Worm (Caenorhabditis elegans): ENCODE measurements around the gene C55A6.6.

C55A6.6 gene

DNA sequence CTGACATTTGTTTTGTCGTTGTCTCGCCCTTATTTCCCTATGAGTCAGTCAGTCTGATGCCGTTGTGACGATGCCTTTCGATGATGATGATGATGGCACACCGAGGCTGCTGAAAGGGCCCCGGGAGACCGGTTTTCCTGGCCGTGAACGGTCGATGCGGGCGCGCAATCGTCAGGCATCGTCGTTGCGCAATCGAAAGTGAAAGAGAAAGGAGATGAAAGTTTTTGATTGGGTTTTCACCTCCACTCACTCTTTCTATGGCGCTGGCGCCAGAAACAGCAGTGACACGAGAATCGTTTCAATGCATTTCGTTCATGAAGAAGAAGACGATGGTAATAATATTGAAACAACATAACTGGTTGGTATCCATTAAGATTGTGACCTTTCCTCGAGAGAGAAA is 18.4 kb upstream of the C55A6.6 start:
- TF ChIP-seq dao-5 (tag; optimal IDR thresholded peaks at IDR 0.05) (no peak), him-1 (tag; optimal IDR thresholded peaks at IDR 0.05) (no peak), W03F9.2 (tag; optimal IDR thresholded peaks at IDR 0.05) (no peak)

ce11 chrV:11532535-11532853 is 18.0 kb upstream of the C55A6.6 start:
- TF ChIP-seq dao-5 (tag; optimal IDR thresholded peaks at IDR 0.05), result no peak
- no peak for TF ChIP-seq him-1 (tag; optimal IDR thresholded peaks at IDR 0.05)
- no peak for TF ChIP-seq W03F9.2 (tag; optimal IDR thresholded peaks at IDR 0.05)

- TF ChIP-seq him-1 (tag; optimal IDR thresholded peaks at IDR 0.05), result no peak
- TF ChIP-seq dao-5 (tag; optimal IDR thresholded peaks at IDR 0.05), result peak; percentile 43
- TF ChIP-seq W03F9.2 (tag; optimal IDR thresholded peaks at IDR 0.05), result peak; percentile 23
Observed at ce11 chrV:11531831-11532534, 17.4 kb upstream of the C55A6.6 start.

- TF ChIP-seq dao-5 (tag; optimal IDR thresholded peaks at IDR 0.05) (no peak), W03F9.2 (tag; optimal IDR thresholded peaks at IDR 0.05) (no peak), him-1 (tag; optimal IDR thresholded peaks at IDR 0.05) (no peak)
Observed at ce11 chrV:11531100-11531499, 16.6 kb upstream of the C55A6.6 start.

ce11 chrV:11529541-11529940 is 15.0 kb upstream of the C55A6.6 start:
- TF ChIP-seq him-1 (tag; optimal IDR thresholded peaks at IDR 0.05), result no peak
- TF ChIP-seq dao-5 (tag; optimal IDR thresholded peaks at IDR 0.05), result no peak
- no peak for TF ChIP-seq W03F9.2 (tag; optimal IDR thresholded peaks at IDR 0.05)

DNA sequence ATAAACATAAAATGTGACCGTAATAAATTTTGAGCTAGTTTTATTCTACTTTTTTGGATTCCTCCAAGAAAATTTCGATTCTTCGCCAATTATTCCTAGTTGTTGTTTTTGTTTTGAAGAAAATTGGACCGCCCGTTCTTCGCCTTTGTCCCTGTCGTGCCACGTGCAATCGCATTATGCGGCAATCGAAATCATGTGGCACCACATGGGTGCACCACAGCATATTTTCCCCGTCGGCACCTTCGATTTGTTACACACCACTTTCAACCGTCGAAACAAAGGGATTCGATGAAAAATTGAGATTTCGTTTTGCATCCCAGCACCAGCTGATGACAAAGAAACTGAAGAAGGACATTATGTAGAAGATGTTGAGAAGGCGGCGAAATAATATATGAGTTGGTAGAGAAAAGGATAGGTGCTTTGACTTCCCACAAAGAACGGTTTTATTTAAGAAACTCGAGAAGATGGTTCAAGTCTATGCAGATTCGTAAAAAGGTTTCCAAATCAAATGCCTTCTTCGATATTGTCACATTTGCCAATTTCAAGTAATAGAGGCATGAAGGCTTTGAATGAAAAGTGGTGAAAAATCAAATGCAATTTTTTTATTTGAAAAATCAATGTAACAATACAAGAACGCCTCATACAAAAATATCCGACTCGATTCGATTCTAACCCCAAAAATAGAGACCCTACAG is 14.2 kb upstream of the C55A6.6 start:
- TF ChIP-seq W03F9.2 (tag; optimal IDR thresholded peaks at IDR 0.05), result no peak
- TF ChIP-seq dao-5 (tag; optimal IDR thresholded peaks at IDR 0.05), result no peak
- no peak for TF ChIP-seq him-1 (tag; optimal IDR thresholded peaks at IDR 0.05)

- TF ChIP-seq W03F9.2 (tag; optimal IDR thresholded peaks at IDR 0.05) (no peak), him-1 (tag; optimal IDR thresholded peaks at IDR 0.05) (no peak), dao-5 (tag; optimal IDR thresholded peaks at IDR 0.05) (no peak)
Observed at ce11 chrV:11527531-11527930, 13.0 kb upstream of the C55A6.6 start, which contains the start of gene ccch-1. ccch-1 (plus strand) TSS chrV:11527831.

ce11 chrV:11526927-11527491 is 12.5 kb upstream of the C55A6.6 start:
- TF ChIP-seq dao-5 (tag; optimal IDR thresholded peaks at IDR 0.05) (no peak), W03F9.2 (tag; optimal IDR thresholded peaks at IDR 0.05) (no peak), him-1 (tag; optimal IDR thresholded peaks at IDR 0.05) (no peak)

DNA sequence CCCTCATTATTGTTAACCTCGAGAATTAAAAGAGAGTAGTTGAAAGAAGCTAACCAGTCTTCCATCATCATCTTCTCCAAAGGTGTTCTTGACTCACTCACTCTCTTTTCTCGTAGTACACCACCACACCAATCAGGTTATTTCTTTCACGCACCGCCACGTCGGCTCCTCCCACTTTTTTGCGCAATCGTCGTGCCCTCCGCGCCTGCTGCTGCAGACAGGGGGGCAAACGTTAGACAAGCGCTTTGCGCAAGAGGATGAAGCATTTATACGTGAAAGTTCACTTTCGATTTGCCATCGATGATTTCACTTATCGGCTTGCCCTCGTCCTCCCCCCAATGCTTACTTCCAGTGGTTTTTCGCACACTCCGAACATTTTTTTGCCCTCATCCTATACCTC is 10.8 kb upstream of the C55A6.6 start:
- TF ChIP-seq him-1 (tag; optimal IDR thresholded peaks at IDR 0.05) (no peak), dao-5 (tag; optimal IDR thresholded peaks at IDR 0.05) (no peak), W03F9.2 (tag; optimal IDR thresholded peaks at IDR 0.05) (no peak)

- TF ChIP-seq him-1 (tag; optimal IDR thresholded peaks at IDR 0.05) (peak; percentile 12), dao-5 (tag; optimal IDR thresholded peaks at IDR 0.05) (no peak), W03F9.2 (tag; optimal IDR thresholded peaks at IDR 0.05) (peak; percentile 85)
Observed at ce11 chrV:11521448-11521847, 6.9 kb upstream of the C55A6.6 start, which contains the start of gene pafo-1. pafo-1 (plus strand) TSS chrV:11521703.

DNA sequence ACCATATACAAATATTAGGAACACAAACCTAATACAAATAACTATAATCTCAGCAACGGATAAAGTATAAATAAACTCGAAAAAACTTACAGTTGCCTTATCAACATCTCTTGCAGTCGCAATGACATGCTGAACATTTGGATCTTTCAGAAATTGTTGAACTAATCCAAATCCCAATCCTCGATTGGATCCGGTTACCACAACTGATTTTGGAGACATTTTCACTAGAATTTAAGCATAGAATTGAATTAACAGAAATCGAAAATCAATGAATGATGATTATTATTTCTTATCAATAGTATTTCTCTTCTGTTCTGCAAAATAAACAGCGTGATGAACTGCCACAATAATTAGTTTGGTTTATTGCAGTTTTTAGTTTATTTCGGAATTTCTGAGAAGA is 5.7 kb upstream of the C55A6.6 start, which contains the start of the genes C55A6.11 and C55A6.7:
Gene C55A6.11 (plus strand): TSS at position 301 of the 400 bp plus-strand sequence.
Gene C55A6.7 (minus strand): TSS at position 316 of the 400 bp plus-strand sequence.
- TF ChIP-seq him-1 (tag; optimal IDR thresholded peaks at IDR 0.05), result no peak
- no peak for TF ChIP-seq W03F9.2 (tag; optimal IDR thresholded peaks at IDR 0.05)
- TF ChIP-seq dao-5 (tag; optimal IDR thresholded peaks at IDR 0.05), result no peak

DNA sequence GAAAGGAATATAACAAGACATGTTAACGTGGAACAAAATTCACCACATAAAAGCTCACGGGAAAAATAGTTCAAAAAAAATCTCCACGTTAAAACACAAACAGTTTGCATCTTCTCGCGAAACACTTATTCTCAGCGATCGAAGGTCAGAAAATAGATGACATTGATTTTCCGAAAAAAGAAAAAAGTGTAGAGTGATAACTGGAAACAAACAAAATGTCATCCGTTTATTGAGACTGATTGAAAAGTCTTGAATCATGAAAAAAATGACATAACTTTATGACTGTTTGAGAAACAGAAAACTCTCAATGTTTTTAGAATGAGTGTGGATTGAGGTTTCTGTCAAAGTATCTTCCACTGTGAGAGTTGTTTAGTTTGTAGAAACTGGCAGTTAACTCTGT is 3.3 kb upstream of the C55A6.6 start, which contains the start of gene C55A6.4:
Gene C55A6.4 (minus strand): TSS at position 101 of the 400 bp plus-strand sequence.
- TF ChIP-seq him-1 (tag; optimal IDR thresholded peaks at IDR 0.05), result no peak
- TF ChIP-seq dao-5 (tag; optimal IDR thresholded peaks at IDR 0.05), result no peak
- TF ChIP-seq W03F9.2 (tag; optimal IDR thresholded peaks at IDR 0.05), result no peak

DNA sequence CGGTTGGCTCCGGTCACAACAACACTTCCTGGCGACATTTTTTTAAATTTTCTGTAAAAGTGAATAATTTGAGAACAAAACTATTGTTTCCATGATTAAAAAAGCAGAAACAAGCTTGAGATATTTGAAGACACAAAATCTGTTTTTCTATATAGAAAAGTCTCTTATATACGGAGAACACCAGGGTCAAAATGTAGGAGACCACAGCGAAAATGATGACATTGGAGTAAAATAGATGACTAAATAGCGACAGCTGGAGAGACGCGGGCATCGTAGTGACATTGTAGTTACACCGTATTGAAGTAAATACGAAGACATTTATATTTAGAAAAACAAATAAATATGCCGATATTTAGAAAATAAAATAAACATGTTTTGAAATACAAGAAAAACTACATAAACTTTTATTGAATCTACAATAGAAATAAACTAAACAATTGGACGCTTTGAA is 1.6 kb upstream of the C55A6.6 start, which contains the start of gene sdz-8:
Gene sdz-8 (minus strand): TSS at position 51 of the 451 bp plus-strand sequence.
- TF ChIP-seq him-1 (tag; optimal IDR thresholded peaks at IDR 0.05), result no peak
- TF ChIP-seq dao-5 (tag; optimal IDR thresholded peaks at IDR 0.05), result no peak
- no peak for TF ChIP-seq W03F9.2 (tag; optimal IDR thresholded peaks at IDR 0.05)

DNA sequence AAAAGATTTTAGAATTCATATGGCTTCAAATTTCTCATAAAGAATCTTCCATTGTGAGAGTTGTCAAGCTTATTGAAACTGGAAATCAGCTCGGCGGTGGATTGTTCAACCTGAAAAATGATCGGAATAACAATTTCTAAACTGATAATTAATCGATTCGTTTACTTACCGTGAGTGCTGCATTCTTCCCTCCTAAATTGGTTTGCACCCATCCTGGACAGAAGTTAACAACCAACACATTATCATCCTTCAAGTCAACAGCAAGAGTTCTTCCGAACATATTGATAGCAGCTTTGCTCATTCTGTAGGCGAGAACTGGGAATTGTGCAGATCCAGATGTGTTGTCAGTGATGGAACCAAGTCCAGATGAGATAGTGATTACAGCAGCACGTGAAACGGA is 608 bp upstream of the C55A6.6 start:
- no peak for TF ChIP-seq dao-5 (tag; optimal IDR thresholded peaks at IDR 0.05)
- no peak for TF ChIP-seq W03F9.2 (tag; optimal IDR thresholded peaks at IDR 0.05)
- no peak for TF ChIP-seq him-1 (tag; optimal IDR thresholded peaks at IDR 0.05)
